Worm (Caenorhabditis elegans) whole organism, L4/young adult: ENCODE data around the gene srg-48.

Experiments
- W03F9.2 ChIP-seq: fragments of 150-350 bp; optimal IDR thresholded peaks from 2 replicates; lab custom pipeline; 2014; ENCODE audit warnings: missing biosample characterization, missing genetic modification characterization
- dao-5 ChIP-seq: sonication (generic microtip); optimal IDR thresholded peaks from 2 replicates; lab custom pipeline; 2016; ENCODE audit warnings: missing genotype, missing genetic modification characterization, moderate library complexity, missing compliant biosample characterization

DNA sequence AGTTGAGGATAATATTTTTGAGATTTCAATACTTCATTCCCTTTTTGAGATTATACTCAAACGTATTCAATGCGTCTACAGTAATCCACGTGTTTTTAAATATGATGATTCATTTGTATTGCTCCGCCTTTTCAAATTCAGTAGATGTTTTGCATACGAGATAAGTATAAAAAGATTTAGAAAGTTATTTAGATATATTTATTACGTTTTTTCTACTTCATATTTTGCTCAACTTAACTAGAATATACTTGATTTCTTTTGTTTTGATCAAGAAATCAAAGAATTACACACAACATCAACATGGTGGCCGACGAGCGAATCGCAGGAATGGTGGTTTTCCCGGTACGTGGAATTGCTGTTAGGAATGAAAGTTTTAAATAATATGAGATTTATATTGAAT lies 14.5 kb upstream of the srg-48 start, which contains the start of gene srx-50:
- TF ChIP-seq W03F9.2 (no peak), dao-5 (no peak)
